Fruit fly (Drosophila melanogaster): ENCODE data around the gene wol.

- TF ChIP-seq grn (GFP tag; optimal IDR thresholded peaks at IDR 0.05): no peak
- TF ChIP-seq psq (GFP tag; optimal IDR thresholded peaks at IDR 0.05): no peak
- no peak for TF ChIP-seq Blimp-1 (GFP tag; optimal IDR thresholded peaks at IDR 0.05)
- TF ChIP-seq CHES-1-like (GFP tag; optimal IDR thresholded peaks at IDR 0.05): no peak
- no peak for TF ChIP-seq Nf-YA (GFP tag; IDR thresholded peaks at IDR 0.05)
- TF ChIP-seq cato (GFP tag; optimal IDR thresholded peaks at IDR 0.05; ENCODE audit: borderline replicate concordance): no peak
- no peak for TF ChIP-seq CG9727 (GFP tag; optimal IDR thresholded peaks at IDR 0.05)
- TF ChIP-seq Max (GFP tag; optimal IDR thresholded peaks at IDR 0.05): no peak
- TF ChIP-seq Jarid2 (GFP tag; optimal IDR thresholded peaks at IDR 0.05): no peak
- TF ChIP-seq CG18011 (GFP tag; optimal IDR thresholded peaks at IDR 0.05): no peak
- no peak for TF ChIP-seq schlank (tag; optimal IDR thresholded peaks at IDR 0.05)
- TF ChIP-seq E2f1 (GFP tag; IDR thresholded peaks at IDR 0.05): no peak
Observed at dm6 chr2L:8268679-8269078, 34.1 kb downstream of the wol start.
